Fruit fly (Drosophila melanogaster) whole organism, embryonic: ENCODE data around the gene CG31817.

ENCODE experiments used
- Blimp-1 ChIP-seq: fragments of 200-800 bp; sonication (Bioruptor generic); optimal IDR thresholded peaks from 3 replicates; lab custom pipeline; 2018; ENCODE audit warnings: missing biosample characterization, missing genetic modification characterization, mild to moderate bottlenecking, moderate library complexity, missing genetic modification reagents
- CG10274 ChIP-seq: fragments of 200-800 bp; sonication (Bioruptor generic); optimal IDR thresholded peaks from 3 replicates; lab custom pipeline; 2017; ENCODE audit warnings: missing biosample characterization, mild to moderate bottlenecking, missing genetic modification characterization
- CG12236 ChIP-seq: fragments of 200-800 bp; sonication (Bioruptor generic); optimal IDR thresholded peaks from 2 replicates; lab custom pipeline; 2016; ENCODE audit warnings: missing biosample characterization, missing genetic modification characterization
- CG13287 ChIP-seq: fragments of 200-800 bp; sonication (Bioruptor generic); IDR thresholded peaks from 2 replicates; pipeline ENCODE4 v1.3.6; 2022; ENCODE audit warnings: missing biosample characterization, missing genetic modification characterization; ENCODE audit not compliant: partially characterized antibody
- CG14860 ChIP-seq: fragments of 200-800 bp; sonication (Bioruptor generic); IDR thresholded peaks from 3 replicates; pipeline ENCODE4 v1.3.6; 2022; ENCODE audit warnings: missing biosample characterization, missing genetic modification characterization; ENCODE audit not compliant: partially characterized antibody
- CG17328 ChIP-seq: fragments of 200-800 bp; sonication (Bioruptor generic); IDR thresholded peaks from 2 replicates; pipeline ENCODE4 v1.3.6; 2022; ENCODE audit warnings: missing biosample characterization, missing genetic modification characterization
- CG18011 ChIP-seq: fragments of 200-800 bp; sonication (Bioruptor generic); optimal IDR thresholded peaks from 2 replicates; lab custom pipeline; 2017; ENCODE audit warnings: missing biosample characterization, missing genetic modification characterization, mild to moderate bottlenecking, moderate library complexity, missing genotype
- CG31365 ChIP-seq: fragments of 200-800 bp; sonication (Bioruptor generic); optimal IDR thresholded peaks from 2 replicates; lab custom pipeline; 2018; ENCODE audit warnings: missing biosample characterization, mild to moderate bottlenecking, missing genetic modification characterization
- CG3407 ChIP-seq: fragments of 200-800 bp; sonication (Bioruptor generic); optimal IDR thresholded peaks from 2 replicates; lab custom pipeline; 2018; ENCODE audit warnings: missing biosample characterization, mild to moderate bottlenecking, missing genetic modification characterization
- CG4707 ChIP-seq: fragments of 200-800 bp; sonication (Bioruptor generic); optimal IDR thresholded peaks from 2 replicates; lab custom pipeline; 2018; ENCODE audit warnings: missing biosample characterization, mild to moderate bottlenecking, missing genetic modification characterization, moderate library complexity
- CG6683 ChIP-seq: fragments of 200-800 bp; sonication (Bioruptor generic); optimal IDR thresholded peaks from 2 replicates; lab custom pipeline; 2017; ENCODE audit warnings: missing biosample characterization, mild to moderate bottlenecking, missing genetic modification characterization, missing genetic modification reagents
- CG6765 ChIP-seq: fragments of 200-800 bp; sonication (Bioruptor generic); optimal IDR thresholded peaks from 3 replicates; lab custom pipeline; 2017; ENCODE audit warnings: missing biosample characterization, mild to moderate bottlenecking, missing genetic modification characterization
- CG9215 ChIP-seq: fragments of 200-800 bp; sonication (Bioruptor generic); IDR thresholded peaks from 2 replicates; pipeline ENCODE4 v1.3.6; 2022; ENCODE audit warnings: missing biosample characterization, missing genetic modification characterization
- D19A ChIP-seq: fragments of 200-800 bp; optimal IDR thresholded peaks from 3 replicates; lab custom pipeline; 2019; ENCODE audit warnings: missing biosample characterization, mild to moderate bottlenecking, missing genetic modification characterization, moderate library complexity
- Dad ChIP-seq: fragments of 200-800 bp; sonication (Bioruptor generic); optimal IDR thresholded peaks from 3 replicates; lab custom pipeline; 2016; ENCODE audit warnings: missing biosample characterization, missing genetic modification characterization
- Gsc ChIP-seq: fragments of 200-800 bp; sonication (Bioruptor generic); IDR thresholded peaks from 2 replicates; pipeline ENCODE4 v1.3.6; 2022; ENCODE audit warnings: missing biosample characterization, missing genetic modification characterization
- HLH3B ChIP-seq: fragments of 200-800 bp; sonication (Bioruptor generic); IDR thresholded peaks from 2 replicates; pipeline ENCODE4 v1.3.6; 2022; ENCODE audit warnings: missing biosample characterization, missing genetic modification characterization
- HLH54F ChIP-seq: fragments of 200-800 bp; sonication (Bioruptor generic); optimal IDR thresholded peaks from 3 replicates; lab custom pipeline; 2016; ENCODE audit warnings: missing biosample characterization, missing genetic modification characterization
- Hmr ChIP-seq: fragments of 200-800 bp; sonication (Bioruptor generic); optimal IDR thresholded peaks from 3 replicates; lab custom pipeline; 2017; ENCODE audit warnings: mild to moderate bottlenecking, missing biosample characterization, missing genetic modification reagents, missing genetic modification characterization
- NC2α ChIP-seq: fragments of 200-800 bp; sonication (Bioruptor generic); optimal IDR thresholded peaks from 2 replicates; lab custom pipeline; 2016; ENCODE audit warnings: missing biosample characterization, missing genetic modification characterization
- NC2β ChIP-seq: fragments of 200-800 bp; sonication (Bioruptor generic); optimal IDR thresholded peaks from 2 replicates; lab custom pipeline; 2016; ENCODE audit warnings: missing biosample characterization, missing genetic modification characterization
- Spps ChIP-seq: fragments of 200-800 bp; sonication (Bioruptor generic); optimal IDR thresholded peaks from 2 replicates; lab custom pipeline; 2018; ENCODE audit warnings: missing biosample characterization, mild to moderate bottlenecking, missing genetic modification characterization
- TFAM ChIP-seq: fragments of 200-800 bp; sonication (Bioruptor generic); optimal IDR thresholded peaks from 2 replicates; lab custom pipeline; 2017; ENCODE audit warnings: missing biosample characterization, missing genetic modification characterization, inconsistent platforms
- Vsx1 ChIP-seq: fragments of 200-800 bp; sonication (Bioruptor generic); optimal IDR thresholded peaks from 2 replicates; lab custom pipeline; 2017; ENCODE audit warnings: missing biosample characterization, mild to moderate bottlenecking, missing genetic modification characterization, missing genetic modification reagents
- al ChIP-seq: fragments of 200-800 bp; sonication (Bioruptor generic); IDR thresholded peaks from 2 replicates; pipeline ENCODE4 v1.3.6; 2022; ENCODE audit warnings: missing biosample characterization, missing genetic modification characterization
- ase ChIP-seq: fragments of 200-800 bp; sonication (Bioruptor generic); IDR thresholded peaks from 3 replicates; pipeline ENCODE4 v1.3.6; 2022; ENCODE audit warnings: missing biosample characterization, missing genetic modification characterization
- ato ChIP-seq: fragments of 200-800 bp; sonication (Bioruptor generic); IDR thresholded peaks from 2 replicates; pipeline ENCODE4 v1.3.6; 2022; ENCODE audit warnings: missing biosample characterization, missing genetic modification characterization; ENCODE audit not compliant: partially characterized antibody
- bsh ChIP-seq, 2 experiments: fragments of 200-800 bp; sonication (Bioruptor generic); optimal IDR thresholded peaks; 2 replicates each; lab custom pipeline; 2017 to 2018; ENCODE audit warnings: mild to moderate bottlenecking in 2 of 2, missing biosample characterization in 2 of 2, missing genetic modification characterization in 2 of 2, moderate library complexity in 1 of 2
- chif ChIP-seq, 2 experiments: fragments of 200-800 bp; sonication (Bioruptor generic); optimal IDR thresholded peaks; 3 replicates each; lab custom pipeline; 2016; ENCODE audit warnings: missing biosample characterization in 2 of 2, missing genetic modification characterization in 2 of 2
- corto ChIP-seq: fragments of 200-800 bp; sonication (Bioruptor generic); optimal IDR thresholded peaks from 2 replicates; lab custom pipeline; 2016; ENCODE audit warnings: missing biosample characterization, mild to moderate bottlenecking, missing genetic modification characterization, moderate library complexity
- dmrt11E ChIP-seq: fragments of 200-800 bp; sonication (Bioruptor generic); optimal IDR thresholded peaks from 3 replicates; lab custom pipeline; 2018; ENCODE audit warnings: missing biosample characterization, mild to moderate bottlenecking, missing genetic modification characterization, moderate library complexity
- fd96Cb ChIP-seq: fragments of 200-800 bp; sonication (Bioruptor generic); optimal IDR thresholded peaks from 2 replicates; lab custom pipeline; 2018; ENCODE audit warnings: missing biosample characterization, mild to moderate bottlenecking, missing genetic modification characterization, moderate library complexity
- ftz-f1 ChIP-seq: fragments of 200-800 bp; sonication (Bioruptor generic); optimal IDR thresholded peaks from 2 replicates; lab custom pipeline; 2016; ENCODE audit warnings: missing biosample characterization, missing genetic modification characterization
- fu2 ChIP-seq: fragments of 200-800 bp; sonication (Bioruptor generic); optimal IDR thresholded peaks from 2 replicates; lab custom pipeline; 2016; ENCODE audit warnings: missing biosample characterization, missing genetic modification characterization
- lola ChIP-seq, 3 experiments: fragments of >200 bp in 2 of 3; fragments of 200-800 bp in 1 of 3; sonication (Bioruptor generic) in 1 of 3; optimal IDR thresholded peaks; 2 replicates each; lab custom pipeline; 2017 to 2019; ENCODE audit warnings: missing biosample characterization in 3 of 3, missing genetic modification characterization in 3 of 3, mild to moderate bottlenecking in 1 of 3, moderate library complexity in 1 of 3
- lov ChIP-seq, 2 experiments: fragments of 200-800 bp in 1 of 2; fragments of >200 bp in 1 of 2; sonication (Bioruptor generic) in 1 of 2; IDR thresholded peaks in 1 of 2; optimal IDR thresholded peaks in 1 of 2; 2 replicates in 1 of 2; 3 replicates in 1 of 2; pipeline versions ENCODE4 v1.3.6 to Lab custom; 2017 to 2022; ENCODE audit warnings: missing biosample characterization in 1 of 2, missing genetic modification characterization in 1 of 2
- pan ChIP-seq, 4 experiments: fragments of >200 bp in 3 of 4; fragments of 200-800 bp in 1 of 4; sonication (Bioruptor generic) in 1 of 4; optimal IDR thresholded peaks in 3 of 4; IDR thresholded peaks in 1 of 4; 2 replicates each; pipeline versions ENCODE4 v1.3.6 to Lab custom; 2017 to 2022; ENCODE audit warnings: missing biosample characterization in 2 of 4, missing genetic modification characterization in 2 of 4, mixed read lengths in 1 of 4
- pho ChIP-seq: fragments of 200-800 bp; sonication (Bioruptor generic); optimal IDR thresholded peaks from 2 replicates; lab custom pipeline; 2016; ENCODE audit warnings: missing biosample characterization, missing genetic modification characterization
- salm ChIP-seq: fragments of 200-800 bp; sonication (Bioruptor generic); optimal IDR thresholded peaks from 2 replicates; lab custom pipeline; 2018; ENCODE audit warnings: missing biosample characterization, mild to moderate bottlenecking, missing genetic modification characterization
- sens-2 ChIP-seq: fragments of 200-800 bp; sonication (Bioruptor generic); IDR thresholded peaks from 2 replicates; pipeline ENCODE4 v1.3.6; 2022; ENCODE audit warnings: missing biosample characterization, missing genetic modification characterization
- slbo ChIP-seq: fragments of 200-800 bp; sonication (Bioruptor generic); IDR thresholded peaks from 2 replicates; pipeline ENCODE4 v1.3.6; 2022; ENCODE audit warnings: missing biosample characterization, missing genetic modification characterization
- slp2 ChIP-seq: fragments of 200-800 bp; sonication (Bioruptor generic); optimal IDR thresholded peaks from 2 replicates; lab custom pipeline; 2016; ENCODE audit warnings: missing biosample characterization, missing genetic modification characterization
- so ChIP-seq: fragments of 200-800 bp; sonication (Bioruptor generic); IDR thresholded peaks from 3 replicates; pipeline ENCODE4 v1.3.6; 2022; ENCODE audit warnings: missing biosample characterization, missing genetic modification characterization
- tgo ChIP-seq: fragments of 200-800 bp; sonication (Bioruptor generic); IDR thresholded peaks from 3 replicates; pipeline ENCODE4 v1.3.6; 2022; ENCODE audit warnings: missing biosample characterization, missing genetic modification characterization
- tll ChIP-seq, 2 experiments: fragments of 200-800 bp in 1 of 2; fragments of >200 bp in 1 of 2; sonication (Bioruptor generic) in 1 of 2; optimal IDR thresholded peaks; 2 replicates each; lab custom pipeline; 2017 to 2019; ENCODE audit warnings: missing biosample characterization in 2 of 2, missing genetic modification characterization in 2 of 2, mild to moderate bottlenecking in 1 of 2, moderate library complexity in 1 of 2
- toy ChIP-seq: fragments of 200-800 bp; sonication (Bioruptor generic); IDR thresholded peaks from 2 replicates; pipeline ENCODE4 v1.3.6; 2022; ENCODE audit warnings: missing biosample characterization, missing genetic modification characterization
- unpg ChIP-seq: fragments of 200-800 bp; sonication (Bioruptor generic); optimal IDR thresholded peaks from 3 replicates; lab custom pipeline; 2018; ENCODE audit warnings: missing biosample characterization, mild to moderate bottlenecking, missing genetic modification characterization, moderate library complexity
- wek ChIP-seq: fragments of 200-800 bp; sonication (Bioruptor generic); optimal IDR thresholded peaks from 3 replicates; lab custom pipeline; 2018; ENCODE audit warnings: missing biosample characterization, mild to moderate bottlenecking, missing genetic modification characterization, moderate library complexity

The CG31817 gene

dm6 chr2L:16329102-16329520, 8.6 kb downstream of the CG31817 start, which contains the start of gene mRpL4 (continued):
- TF ChIP-seq CG14860 (GFP tag; lab: Robert Waterston, UW), result peak; percentile 99
- TF ChIP-seq CG4707, result no peak
- no peak for TF ChIP-seq ftz-f1
- TF ChIP-seq TFAM (GFP tag; lab: Kevin White, UChicago), result no peak
- TF ChIP-seq Spps (tag; lab: Kevin White, UChicago), result no peak
- TF ChIP-seq chif (GFP tag; optimal IDR thresholded peaks at IDR 0.05; lab: Kevin White, UChicago), result peak; percentile 51 to 73
- peak; percentile 27; the same call in 1 of the 3 replicates for TF ChIP-seq tgo (GFP tag; lab: Robert Waterston, UW)
- TF ChIP-seq HLH54F (GFP tag; lab: Kevin White, UChicago), result peak; percentile 82
- TF ChIP-seq CG3407 (GFP tag; lab: Kevin White, UChicago), result no peak
- no peak for TF ChIP-seq pan (optimal IDR thresholded peaks at IDR 0.05; lab: Kevin White, UChicago)
- peak in 1 of 2 experiments; percentile 85 for TF ChIP-seq pan (GFP tag; optimal IDR thresholded peaks at IDR 0.05 in 1 of 2, IDR thresholded peaks at IDR 0.05 in 1 of 2)
- TF ChIP-seq so (GFP tag; lab: Robert Waterston, UW), result no peak
- peak; percentile 69 for TF ChIP-seq Dad (GFP tag; lab: Kevin White, UChicago)
- TF ChIP-seq toy (GFP tag; lab: Robert Waterston, UW), result no peak
- TF ChIP-seq CG9215 (GFP tag; lab: Robert Waterston, UW), result peak; percentile 51
- TF ChIP-seq slbo (GFP tag; lab: Robert Waterston, UW), result peak; percentile 86
- no peak for TF ChIP-seq sens-2 (GFP tag; lab: Robert Waterston, UW)
- TF ChIP-seq CG31365, result no peak
- no peak for TF ChIP-seq CG6683
- TF ChIP-seq dmrt11E, result peak; percentile 46
- peak; percentile 13 for TF ChIP-seq NC2α (GFP tag; lab: Kevin White, UChicago)
- TF ChIP-seq unpg (GFP tag; lab: Kevin White, UChicago), result peak; percentile 60
- peak; percentile 36 for TF ChIP-seq CG18011 (GFP tag; lab: Kevin White, UChicago)
- TF ChIP-seq D19A (tag; lab: Kevin White, UChicago), result peak; percentile 37
- TF ChIP-seq slp2, result peak; percentile 72
- no peak for TF ChIP-seq lov (optimal IDR thresholded peaks at IDR 0.05; lab: Kevin White, UChicago)
- peak; percentile 58; the same call in 1 of the 3 replicates for TF ChIP-seq lov (GFP tag; IDR thresholded peaks at IDR 0.05; lab: Robert Waterston, UW)
- TF ChIP-seq Blimp-1 (GFP tag; lab: Kevin White, UChicago), result no peak
- peak; percentile 99 for TF ChIP-seq ato
- TF ChIP-seq NC2β (GFP tag; lab: Kevin White, UChicago), result peak; percentile 60
- no peak; the same call in 1 of the 3 replicates for TF ChIP-seq ase (GFP tag; lab: Robert Waterston, UW)
- no peak for TF ChIP-seq CG10274 (GFP tag; lab: Kevin White, UChicago)
- TF ChIP-seq CG13287, result peak; percentile 99
- peak; percentile 75 for TF ChIP-seq pho (GFP tag; lab: Kevin White, UChicago)
- TF ChIP-seq al (GFP tag; lab: Robert Waterston, UW), result no peak; the same call in 1 of the 2 replicates
- peak; percentile 48; the same call in 1 of the 2 replicates for TF ChIP-seq HLH3B
- TF ChIP-seq CG17328 (GFP tag; lab: Robert Waterston, UW), result peak; percentile 50; the same call in 1 of the 2 replicates
- TF ChIP-seq CG6765, result no peak
- no peak for TF ChIP-seq Hmr (GFP tag; lab: Kevin White, UChicago)
- peak; percentile 27 for TF ChIP-seq fd96Cb (tag; lab: Kevin White, UChicago)
- no peak for TF ChIP-seq corto
- peak in 1 of 3 experiments; percentile 47 for TF ChIP-seq lola (GFP tag; optimal IDR thresholded peaks at IDR 0.05; lab: Kevin White, UChicago)
- TF ChIP-seq bsh (GFP tag; optimal IDR thresholded peaks at IDR 0.05; lab: Kevin White, UChicago), result peak in 1 of 2 experiments; percentile 64
- TF ChIP-seq Gsc (GFP tag; lab: Robert Waterston, UW), result no peak
- TF ChIP-seq salm (tag; lab: Kevin White, UChicago), result no peak
- TF ChIP-seq wek, result peak; percentile 31
- TF ChIP-seq Vsx1 (GFP tag; lab: Kevin White, UChicago), result no peak
- TF ChIP-seq fu2 (GFP tag; lab: Kevin White, UChicago), result peak; percentile 70
- TF ChIP-seq tll (GFP tag; optimal IDR thresholded peaks at IDR 0.05; lab: Kevin White, UChicago), result peak in 1 of 2 experiments; percentile 13
- TF ChIP-seq CG12236 (GFP tag; lab: Kevin White, UChicago), result peak; percentile 2
